Fruit fly (Drosophila melanogaster) S2 (cell line): ENCODE data around the gene cic.

Experiments used
- CG8478 ChIP-seq: fragments of >200 bp; optimal IDR thresholded peaks from 2 replicates; lab custom pipeline; 2018
- CTCF ChIP-seq, 2 experiments: fragments of >200 bp; optimal IDR thresholded peaks; 2 replicates each; lab custom pipeline; 2018

DNA sequence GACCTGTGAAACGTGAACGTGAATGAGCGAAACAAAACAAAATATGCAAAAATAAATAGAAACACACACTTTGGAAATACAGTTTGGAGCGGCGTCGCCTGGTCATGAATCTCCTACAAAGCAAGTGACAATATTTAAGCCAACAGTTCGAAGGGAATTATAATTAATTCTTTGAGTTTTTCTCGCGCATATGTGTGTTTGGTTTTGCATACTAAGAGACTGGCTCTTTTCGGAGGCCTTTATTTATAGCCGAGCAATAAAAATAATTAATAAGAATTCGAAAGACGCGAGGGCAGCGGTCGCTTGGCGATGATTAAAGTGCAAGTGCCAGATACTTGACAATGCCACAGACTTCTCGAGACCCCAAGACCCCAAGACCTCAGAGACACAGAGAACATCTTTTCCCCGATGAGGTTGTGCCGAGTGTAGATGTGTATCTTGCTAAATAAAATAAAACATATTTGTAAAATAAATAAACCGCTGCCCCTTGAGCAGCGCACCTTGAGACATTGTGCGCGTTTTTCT lies 65.7 kb downstream of the cic start:
- TF ChIP-seq CTCF (optimal IDR thresholded peaks at IDR 0.05; lab: Kevin White, UChicago) = no peak
- TF ChIP-seq CG8478 (lab: Kevin White, UChicago) = no peak
